Fruit fly (Drosophila melanogaster): ENCODE measurements around the gene CG5071.

CG5071 gene

DNA sequence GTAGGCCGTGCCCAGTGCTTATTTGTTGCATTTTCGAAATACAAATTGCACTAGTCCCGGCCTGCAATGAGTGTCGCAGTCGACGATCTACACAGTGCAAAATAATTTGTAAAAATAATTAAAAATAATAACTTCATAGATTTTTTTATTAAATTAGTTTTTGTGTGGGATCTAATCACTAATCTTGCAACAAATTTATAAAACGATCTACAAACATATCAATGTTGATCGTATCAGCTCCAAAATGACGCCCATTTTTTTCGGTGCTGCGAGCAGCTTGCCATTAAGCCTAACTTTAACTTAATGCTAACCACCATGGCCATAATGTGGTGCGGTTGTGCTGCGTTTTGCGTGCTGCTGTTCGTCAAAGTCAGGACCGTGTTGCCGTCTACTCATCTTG, 33.2 kb downstream of the CG5071 start:
- TF ChIP-seq Rel (GFP tag; optimal IDR thresholded peaks at IDR 0.05) (no peak), Rel (tag; optimal IDR thresholded peaks at IDR 0.05) (no peak), foxo (GFP tag; optimal IDR thresholded peaks at IDR 0.05) (peak in 1 of 2 experiments; percentile 65), OdsH (GFP tag; optimal IDR thresholded peaks at IDR 0.05) (peak; percentile 42), h (GFP tag; optimal IDR thresholded peaks at IDR 0.05) (peak; percentile 56), dmrt93B (GFP tag; optimal IDR thresholded peaks at IDR 0.05) (peak; percentile 13), N (GFP tag; optimal IDR thresholded peaks at IDR 0.05) (no peak), CG9705 (GFP tag; optimal IDR thresholded peaks at IDR 0.05) (no peak), sage (GFP tag; optimal IDR thresholded peaks at IDR 0.05) (peak; percentile 17), HLH106 (tag; optimal IDR thresholded peaks at IDR 0.05) (peak; percentile 54), Sp1 (GFP tag; optimal IDR thresholded peaks at IDR 0.05) (peak; percentile 65), CrebA (GFP tag; optimal IDR thresholded peaks at IDR 0.05; ENCODE audit: borderline replicate concordance) (no peak), br (GFP tag; optimal IDR thresholded peaks at IDR 0.05) (peak; percentile 30), psq (GFP tag; optimal IDR thresholded peaks at IDR 0.05) (peak; percentile 40), fru (GFP tag; optimal IDR thresholded peaks at IDR 0.05) (peak; percentile 43), woc (GFP tag; optimal IDR thresholded peaks at IDR 0.05) (peak; percentile 5), rgr (GFP tag; optimal IDR thresholded peaks at IDR 0.05) (peak; percentile 54), Myc (optimal IDR thresholded peaks at IDR 0.05) (no peak)

dm6 chr3R:25652066-25652720, 34.0 kb downstream of the CG5071 start:
- TF ChIP-seq sage (GFP tag; optimal IDR thresholded peaks at IDR 0.05) (no peak), foxo (GFP tag; optimal IDR thresholded peaks at IDR 0.05) (no peak), Hnf4 (GFP tag; optimal IDR thresholded peaks at IDR 0.05) (no peak), h (GFP tag; optimal IDR thresholded peaks at IDR 0.05) (no peak), br (GFP tag; optimal IDR thresholded peaks at IDR 0.05) (no peak), N (GFP tag; optimal IDR thresholded peaks at IDR 0.05) (no peak), sv (GFP tag; optimal IDR thresholded peaks at IDR 0.05) (no peak), ey (GFP tag; optimal IDR thresholded peaks at IDR 0.05) (no peak), Vsx2 (GFP tag; optimal IDR thresholded peaks at IDR 0.05; ENCODE audit: partially characterized antibody) (peak; percentile 59), HLH106 (tag; optimal IDR thresholded peaks at IDR 0.05) (no peak), Dif (GFP tag; optimal IDR thresholded peaks at IDR 0.05; ENCODE audit: partially characterized antibody) (peak; percentile 83), dl (GFP tag; optimal IDR thresholded peaks at IDR 0.05; ENCODE audit: insufficient read depth in 1 of 2, partially characterized antibody in 2 of 2) (peak in 1 of 2 experiments; percentile 63), fru (GFP tag; optimal IDR thresholded peaks at IDR 0.05) (peak; percentile 4), Myc (optimal IDR thresholded peaks at IDR 0.05) (no peak), lola (GFP tag; optimal IDR thresholded peaks at IDR 0.05) (no peak), tai (GFP tag; optimal IDR thresholded peaks at IDR 0.05) (no peak)

DNA sequence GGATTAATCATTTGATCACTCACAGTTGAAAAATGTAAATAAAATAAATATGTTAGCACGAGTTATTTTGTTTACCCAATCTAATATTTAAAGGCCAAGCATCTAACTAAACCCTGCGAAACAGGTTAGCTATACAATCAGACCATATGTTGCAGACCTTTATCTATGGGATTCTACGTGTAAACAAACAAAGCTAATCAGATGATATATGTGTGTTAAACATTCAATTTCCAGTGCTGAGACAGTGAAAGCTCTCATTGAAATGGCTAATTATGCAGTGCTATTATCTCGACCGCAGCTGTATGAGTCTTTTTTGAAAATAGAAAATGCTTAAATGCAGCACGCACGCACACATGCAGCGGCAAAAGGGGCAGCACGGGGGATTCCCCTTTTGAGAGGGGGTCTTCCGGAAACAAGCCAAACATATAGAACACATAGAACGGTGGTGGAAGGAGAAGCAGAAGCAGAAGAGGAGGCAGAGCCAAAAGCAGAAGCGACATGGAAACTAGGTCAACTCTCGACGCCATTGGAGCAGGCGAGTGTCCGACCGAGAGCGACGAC, 41.7 kb downstream of the CG5071 start:
- TF ChIP-seq Rel (GFP tag; optimal IDR thresholded peaks at IDR 0.05) (no peak), Rel (tag; optimal IDR thresholded peaks at IDR 0.05) (peak; percentile 64), rgr (GFP tag; optimal IDR thresholded peaks at IDR 0.05) (no peak)

dm6 chr3R:25660985-25661530, 42.8 kb downstream of the CG5071 start, which contains the start of gene Tnks:
Gene Tnks, minus strand, starts transcription at chr3R:25661286.
- no peak for TF ChIP-seq Rel (GFP tag; optimal IDR thresholded peaks at IDR 0.05)
- peak; percentile 10 for TF ChIP-seq Rel (tag; optimal IDR thresholded peaks at IDR 0.05)
- peak; percentile 23 for TF ChIP-seq sv (GFP tag; optimal IDR thresholded peaks at IDR 0.05)
- TF ChIP-seq CG32264 (GFP tag; optimal IDR thresholded peaks at IDR 0.05), result no peak
- TF ChIP-seq HLH106 (tag; optimal IDR thresholded peaks at IDR 0.05), result no peak

DNA sequence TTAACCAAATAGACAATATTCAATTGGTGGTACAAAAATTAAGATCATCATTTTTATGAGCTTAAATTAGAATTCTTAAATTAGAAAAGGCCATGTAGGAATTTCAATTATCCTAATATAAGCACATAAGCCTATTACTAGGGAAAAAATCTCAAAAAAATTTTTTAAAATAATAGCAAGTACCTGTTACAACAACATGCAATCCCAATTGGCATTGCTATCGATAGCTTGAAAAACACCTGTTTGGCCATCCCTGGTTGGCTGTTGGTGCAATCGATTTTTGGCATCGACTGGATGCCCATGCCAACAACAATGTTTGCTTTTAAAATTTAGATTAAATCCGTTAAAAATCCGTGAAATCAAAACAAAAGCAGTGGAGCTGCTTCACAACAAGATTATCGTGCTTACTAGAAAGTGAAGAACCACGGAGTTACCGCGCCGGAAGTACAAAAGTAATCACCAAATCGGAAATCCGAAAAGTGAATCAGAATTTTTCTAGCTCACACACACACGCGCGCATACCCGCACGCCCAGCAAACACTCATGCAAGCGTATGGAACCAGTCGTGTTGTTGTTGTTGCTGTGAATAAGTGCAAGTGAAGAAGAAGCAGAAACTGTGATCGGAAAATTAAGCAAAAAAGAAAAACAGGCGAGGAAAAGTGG, 43.4 kb downstream of the CG5071 start, which contains the start of gene RASSF8:
Gene RASSF8 (plus strand): TSS at position 265 of the 663 bp plus-strand sequence.
- TF ChIP-seq fru (GFP tag; optimal IDR thresholded peaks at IDR 0.05) (peak; percentile 31), CrebA (GFP tag; optimal IDR thresholded peaks at IDR 0.05; ENCODE audit: borderline replicate concordance) (no peak), sv (GFP tag; optimal IDR thresholded peaks at IDR 0.05) (peak; percentile 5), Dfd (GFP tag; optimal IDR thresholded peaks at IDR 0.05) (no peak), woc (GFP tag; optimal IDR thresholded peaks at IDR 0.05) (peak; percentile 75), HLH106 (tag; optimal IDR thresholded peaks at IDR 0.05) (peak; percentile 27), foxo (GFP tag; optimal IDR thresholded peaks at IDR 0.05) (peak in 1 of 2 experiments; percentile 48), CG9705 (GFP tag; optimal IDR thresholded peaks at IDR 0.05) (no peak), dl (GFP tag; optimal IDR thresholded peaks at IDR 0.05; ENCODE audit: insufficient read depth in 1 of 2, partially characterized antibody in 2 of 2) (no peak), Jra (GFP tag; optimal IDR thresholded peaks at IDR 0.05) (peak; percentile 40), Hr83 (GFP tag; optimal IDR thresholded peaks at IDR 0.05; ENCODE audit: poor library complexity, severe bottlenecking) (peak; percentile 48), brk (GFP tag; optimal IDR thresholded peaks at IDR 0.05) (no peak), Myc (optimal IDR thresholded peaks at IDR 0.05) (no peak), Dif (GFP tag; optimal IDR thresholded peaks at IDR 0.05; ENCODE audit: partially characterized antibody) (no peak), jim (GFP tag; optimal IDR thresholded peaks at IDR 0.05) (no peak), ey (GFP tag; optimal IDR thresholded peaks at IDR 0.05) (peak; percentile 16), psq (GFP tag; optimal IDR thresholded peaks at IDR 0.05) (no peak)
